Fruit fly (Drosophila melanogaster) whole organism, embryonic: ENCODE results near the gene CG31089.

Experiments used
- Adf1 ChIP-seq: fragments of 200-800 bp; sonication (Bioruptor generic); IDR thresholded peaks from 2 replicates; pipeline ENCODE4 v1.3.6; 2022; ENCODE audit warnings: missing biosample characterization, missing genetic modification characterization
- CG11398 ChIP-seq: fragments of 200-800 bp; sonication (Bioruptor generic); optimal IDR thresholded peaks from 2 replicates; lab custom pipeline; 2016; ENCODE audit warnings: missing biosample characterization, missing genetic modification characterization
- CG12659 ChIP-seq: fragments of 200-800 bp; sonication (Bioruptor generic); optimal IDR thresholded peaks from 3 replicates; lab custom pipeline; 2017; ENCODE audit warnings: mild to moderate bottlenecking, missing biosample characterization, missing genetic modification reagents, missing genetic modification characterization
- CG12744 ChIP-seq: fragments of 200-800 bp; sonication (Bioruptor generic); optimal IDR thresholded peaks from 2 replicates; lab custom pipeline; 2016; ENCODE audit warnings: missing biosample characterization, missing genetic modification characterization
- CG15514 ChIP-seq: fragments of 200-800 bp; sonication (Bioruptor generic); optimal IDR thresholded peaks from 3 replicates; lab custom pipeline; 2017; ENCODE audit warnings: missing biosample characterization, missing genetic modification characterization, mild to moderate bottlenecking, moderate library complexity, missing genetic modification reagents
- CG16815 ChIP-seq: fragments of 200-800 bp; sonication (Bioruptor generic); optimal IDR thresholded peaks from 3 replicates; lab custom pipeline; 2017; ENCODE audit warnings: missing biosample characterization, mild to moderate bottlenecking, missing genetic modification characterization
- CG17829 ChIP-seq: fragments of 200-800 bp; optimal IDR thresholded peaks from 2 replicates; lab custom pipeline; 2019; ENCODE audit warnings: missing biosample characterization, mild to moderate bottlenecking, missing genetic modification characterization, moderate library complexity
- CG18619 ChIP-seq: fragments of 200-800 bp; sonication (Bioruptor generic); optimal IDR thresholded peaks from 3 replicates; lab custom pipeline; 2017; ENCODE audit warnings: missing biosample characterization, mild to moderate bottlenecking, missing genetic modification characterization
- CG30431 ChIP-seq: fragments of 200-800 bp; sonication (Bioruptor generic); optimal IDR thresholded peaks from 2 replicates; lab custom pipeline; 2017; ENCODE audit warnings: missing biosample characterization, missing genetic modification characterization
- CG32767 ChIP-seq: fragments of 200-800 bp; sonication (Bioruptor generic); IDR thresholded peaks from 2 replicates; pipeline ENCODE4 v1.3.6; 2022; ENCODE audit warnings: missing biosample characterization, missing genetic modification characterization
- CG3838 ChIP-seq: fragments of 200-800 bp; sonication (Bioruptor generic); optimal IDR thresholded peaks from 3 replicates; lab custom pipeline; 2016; ENCODE audit warnings: missing biosample characterization, missing genetic modification characterization
- CG4328 ChIP-seq: fragments of 200-800 bp; sonication (Bioruptor generic); optimal IDR thresholded peaks from 3 replicates; lab custom pipeline; 2017; ENCODE audit warnings: missing biosample characterization, missing genetic modification reagents, missing genetic modification characterization
- CG43689 ChIP-seq: fragments of 200-800 bp; sonication (Bioruptor generic); IDR thresholded peaks from 2 replicates; pipeline ENCODE4 v1.3.6; 2022; ENCODE audit warnings: missing biosample characterization, missing genetic modification characterization
- CG4730 ChIP-seq: fragments of 200-800 bp; sonication (Bioruptor generic); IDR thresholded peaks from 2 replicates; pipeline ENCODE4 v1.3.6; 2022; ENCODE audit warnings: missing biosample characterization, missing genetic modification characterization
- CG5953 ChIP-seq: fragments of 200-800 bp; sonication (Bioruptor generic); IDR thresholded peaks from 2 replicates; pipeline ENCODE4 v1.3.6; 2022; ENCODE audit warnings: missing biosample characterization, missing genetic modification characterization
- CG8089 ChIP-seq: fragments of 200-800 bp; sonication (Bioruptor generic); optimal IDR thresholded peaks from 3 replicates; lab custom pipeline; 2016; ENCODE audit warnings: missing biosample characterization, missing genetic modification characterization
- CG8924 ChIP-seq: fragments of 200-800 bp; optimal IDR thresholded peaks from 3 replicates; lab custom pipeline; 2019; ENCODE audit warnings: missing biosample characterization, mild to moderate bottlenecking, missing genetic modification characterization, moderate library complexity
- CG8944 ChIP-seq: fragments of 200-800 bp; sonication (Bioruptor generic); optimal IDR thresholded peaks from 3 replicates; lab custom pipeline; 2016; ENCODE audit warnings: missing biosample characterization, missing genetic modification characterization
- CTCF ChIP-seq: fragments of 200-800 bp; sonication (Bioruptor generic); optimal IDR thresholded peaks from 2 replicates; lab custom pipeline; 2017; ENCODE audit warnings: missing biosample characterization, mild to moderate bottlenecking, missing genetic modification characterization, moderate library complexity
- CoRest ChIP-seq: fragments of 200-800 bp; sonication (Bioruptor generic); optimal IDR thresholded peaks from 3 replicates; lab custom pipeline; 2018; ENCODE audit warnings: missing biosample characterization, mild to moderate bottlenecking, missing genetic modification characterization, moderate library complexity
- Dad ChIP-seq: fragments of 200-800 bp; sonication (Bioruptor generic); optimal IDR thresholded peaks from 3 replicates; lab custom pipeline; 2016; ENCODE audit warnings: missing biosample characterization, missing genetic modification characterization
- Dp ChIP-seq: fragments of 200-800 bp; sonication (Bioruptor generic); optimal IDR thresholded peaks from 2 replicates; lab custom pipeline; 2018; ENCODE audit warnings: missing biosample characterization, mild to moderate bottlenecking, missing genetic modification characterization, moderate library complexity
- HLH4C ChIP-seq: fragments of 200-800 bp; sonication (Bioruptor generic); IDR thresholded peaks from 3 replicates; pipeline ENCODE4 v1.3.6; 2022; ENCODE audit warnings: missing biosample characterization, missing genetic modification characterization; ENCODE audit not compliant: partially characterized antibody
- HLH54F ChIP-seq: fragments of 200-800 bp; sonication (Bioruptor generic); optimal IDR thresholded peaks from 3 replicates; lab custom pipeline; 2016; ENCODE audit warnings: missing biosample characterization, missing genetic modification characterization
- HmgZ ChIP-seq: fragments of 200-800 bp; sonication (Bioruptor generic); optimal IDR thresholded peaks from 2 replicates; lab custom pipeline; 2018; ENCODE audit warnings: missing biosample characterization, mild to moderate bottlenecking, missing genetic modification characterization
- Hr3 ChIP-seq: fragments of 200-800 bp; sonication (Bioruptor generic); optimal IDR thresholded peaks from 3 replicates; lab custom pipeline; 2016; ENCODE audit warnings: missing biosample characterization, missing genetic modification characterization
- Myb ChIP-seq: fragments of 200-800 bp; sonication (Bioruptor generic); optimal IDR thresholded peaks from 2 replicates; lab custom pipeline; 2016; ENCODE audit warnings: missing biosample characterization, missing genetic modification characterization
- Nf-YB ChIP-seq: fragments of 200-800 bp; sonication (Bioruptor generic); optimal IDR thresholded peaks from 3 replicates; lab custom pipeline; 2019; ENCODE audit warnings: missing biosample characterization, mild to moderate bottlenecking, missing genetic modification characterization, moderate library complexity
- NfI ChIP-seq: fragments of 200-800 bp; sonication (Bioruptor generic); optimal IDR thresholded peaks from 3 replicates; lab custom pipeline; 2018; ENCODE audit warnings: missing biosample characterization, mild to moderate bottlenecking, missing genetic modification characterization, moderate library complexity
- PHDP ChIP-seq: fragments of 200-800 bp; sonication (Bioruptor generic); optimal IDR thresholded peaks from 3 replicates; lab custom pipeline; 2018; ENCODE audit warnings: missing biosample characterization, mild to moderate bottlenecking, missing genetic modification characterization, moderate library complexity
- Six4 ChIP-seq: fragments of 200-800 bp; sonication (Bioruptor generic); optimal IDR thresholded peaks from 2 replicates; lab custom pipeline; 2016; ENCODE audit warnings: missing biosample characterization, missing genetic modification characterization
- Usf ChIP-seq: fragments of 200-800 bp; sonication (Bioruptor generic); optimal IDR thresholded peaks from 2 replicates; lab custom pipeline; 2017; ENCODE audit warnings: missing genotype, missing biosample characterization, missing genetic modification characterization
- az2 ChIP-seq: fragments of 200-800 bp; sonication (Bioruptor generic); optimal IDR thresholded peaks from 3 replicates; lab custom pipeline; 2016; ENCODE audit warnings: missing biosample characterization, missing genetic modification characterization
- crc ChIP-seq: fragments of 200-800 bp; sonication (Bioruptor generic); optimal IDR thresholded peaks from 2 replicates; lab custom pipeline; 2016; ENCODE audit warnings: missing biosample characterization, missing genetic modification characterization
- crol ChIP-seq: fragments of 200-800 bp; sonication (Bioruptor generic); IDR thresholded peaks from 2 replicates; pipeline ENCODE4 v1.3.6; 2022; ENCODE audit warnings: missing biosample characterization, missing genetic modification characterization
- disco-r ChIP-seq: fragments of 200-800 bp; sonication (Bioruptor generic); optimal IDR thresholded peaks from 2 replicates; lab custom pipeline; 2016; ENCODE audit warnings: missing biosample characterization, missing genetic modification characterization
- dpn ChIP-seq, 2 experiments: fragments of 200-800 bp; sonication (Bioruptor generic); optimal IDR thresholded peaks; 3 replicates each; lab custom pipeline; 2016; ENCODE audit warnings: missing biosample characterization in 2 of 2, missing genetic modification characterization in 2 of 2
- gcm ChIP-seq: fragments of 200-800 bp; sonication (Bioruptor generic); optimal IDR thresholded peaks from 2 replicates; lab custom pipeline; 2019; ENCODE audit warnings: missing biosample characterization, mild to moderate bottlenecking, missing genetic modification characterization, moderate library complexity
- hkb ChIP-seq, 2 experiments: fragments of 200-800 bp in 1 of 2; fragments of >200 bp in 1 of 2; sonication (Bioruptor generic) in 1 of 2; IDR thresholded peaks in 1 of 2; optimal IDR thresholded peaks in 1 of 2; 2 replicates each; pipeline versions ENCODE4 v1.3.6 to Lab custom; 2017 to 2022; ENCODE audit warnings: missing biosample characterization in 1 of 2, missing genetic modification characterization in 1 of 2
- jigr1 ChIP-seq: fragments of 200-800 bp; sonication (Bioruptor generic); IDR thresholded peaks from 3 replicates; pipeline ENCODE4 v1.3.6; 2022; ENCODE audit warnings: missing biosample characterization, missing genetic modification characterization
- jing ChIP-seq: fragments of 200-800 bp; sonication (Bioruptor generic); optimal IDR thresholded peaks from 2 replicates; lab custom pipeline; 2018; ENCODE audit warnings: missing biosample characterization, mild to moderate bottlenecking, missing genetic modification characterization
- lov ChIP-seq, 2 experiments: fragments of 200-800 bp in 1 of 2; fragments of >200 bp in 1 of 2; sonication (Bioruptor generic) in 1 of 2; IDR thresholded peaks in 1 of 2; optimal IDR thresholded peaks in 1 of 2; 2 replicates in 1 of 2; 3 replicates in 1 of 2; pipeline versions ENCODE4 v1.3.6 to Lab custom; 2017 to 2022; ENCODE audit warnings: missing biosample characterization in 1 of 2, missing genetic modification characterization in 1 of 2
- mam ChIP-seq: fragments of 200-800 bp; sonication (Bioruptor generic); optimal IDR thresholded peaks from 3 replicates; lab custom pipeline; 2016; ENCODE audit warnings: missing biosample characterization, missing genetic modification characterization
- odd ChIP-seq: fragments of 200-800 bp; sonication (Bioruptor generic); optimal IDR thresholded peaks from 2 replicates; lab custom pipeline; 2017; ENCODE audit warnings: missing biosample characterization, mild to moderate bottlenecking, missing genetic modification characterization
- pnt ChIP-seq: fragments of 200-800 bp; sonication (Bioruptor generic); optimal IDR thresholded peaks from 3 replicates; lab custom pipeline; 2016; ENCODE audit warnings: missing biosample characterization, missing genetic modification characterization
- pros ChIP-seq: fragments of 200-800 bp; sonication (Bioruptor generic); optimal IDR thresholded peaks from 3 replicates; lab custom pipeline; 2019; ENCODE audit warnings: missing biosample characterization, mild to moderate bottlenecking, missing genetic modification characterization, moderate library complexity
- schlank ChIP-seq: fragments of 200-800 bp; sonication (Bioruptor generic); optimal IDR thresholded peaks from 2 replicates; lab custom pipeline; 2018; ENCODE audit warnings: missing biosample characterization, mild to moderate bottlenecking, missing genetic modification characterization
- sd ChIP-seq: fragments of 200-800 bp; sonication (Bioruptor generic); optimal IDR thresholded peaks from 3 replicates; lab custom pipeline; 2018; ENCODE audit warnings: missing biosample characterization, mild to moderate bottlenecking, missing genetic modification characterization, moderate library complexity
- slp2 ChIP-seq: fragments of 200-800 bp; sonication (Bioruptor generic); optimal IDR thresholded peaks from 2 replicates; lab custom pipeline; 2016; ENCODE audit warnings: missing biosample characterization, missing genetic modification characterization
- so ChIP-seq: fragments of 200-800 bp; sonication (Bioruptor generic); IDR thresholded peaks from 3 replicates; pipeline ENCODE4 v1.3.6; 2022; ENCODE audit warnings: missing biosample characterization, missing genetic modification characterization
- wdn ChIP-seq: fragments of 200-800 bp; sonication (Bioruptor generic); IDR thresholded peaks from 2 replicates; pipeline ENCODE4 v1.3.6; 2022; ENCODE audit warnings: missing biosample characterization, missing genetic modification characterization
- wor ChIP-seq: fragments of 200-800 bp; sonication (Bioruptor generic); IDR thresholded peaks from 2 replicates; pipeline ENCODE4 v1.3.6; 2022; ENCODE audit warnings: missing biosample characterization, missing genetic modification characterization

Gene CG31089

dm6 chr3R:25884301-25884700 is 18.1 kb upstream of the CG31089 start (continued):
- TF ChIP-seq CoRest (tag; lab: Kevin White, UChicago) = peak; percentile 77
- TF ChIP-seq mam (GFP tag; lab: Kevin White, UChicago) = no peak
- TF ChIP-seq CG16815 (GFP tag; lab: Kevin White, UChicago) = peak; percentile 30
- TF ChIP-seq schlank = no peak
- TF ChIP-seq slp2 (GFP tag; lab: Kevin White, UChicago) = no peak
- no peak for TF ChIP-seq CG3838
- TF ChIP-seq pnt (GFP tag; lab: Kevin White, UChicago) = no peak
- no peak for TF ChIP-seq jigr1
- no peak for TF ChIP-seq CG15514 (GFP tag; lab: Kevin White, UChicago)
- TF ChIP-seq CG4730 (GFP tag; lab: Robert Waterston, UW) = no peak
- no peak for TF ChIP-seq jing (GFP tag; lab: Kevin White, UChicago)
- peak; percentile 74 for TF ChIP-seq gcm (GFP tag; lab: Kevin White, UChicago)
- no peak for TF ChIP-seq NfI (GFP tag; lab: Kevin White, UChicago)
- TF ChIP-seq disco-r = no peak
- no peak for TF ChIP-seq Dp (GFP tag; lab: Kevin White, UChicago)
- peak; percentile 68 for TF ChIP-seq Hr3 (GFP tag; lab: Kevin White, UChicago)
- no peak for TF ChIP-seq CG11398 (GFP tag; lab: Kevin White, UChicago)
- no peak for TF ChIP-seq so (GFP tag; lab: Robert Waterston, UW)
- no peak for TF ChIP-seq CG4328 (GFP tag; lab: Kevin White, UChicago)
- TF ChIP-seq odd = peak; percentile 31
- TF ChIP-seq CG8089 = no peak
- TF ChIP-seq CG12744 (GFP tag; lab: Kevin White, UChicago) = no peak
- no peak for TF ChIP-seq HmgZ (tag; lab: Kevin White, UChicago)
- TF ChIP-seq lov (optimal IDR thresholded peaks at IDR 0.05; lab: Kevin White, UChicago) = no peak
- TF ChIP-seq lov (GFP tag; IDR thresholded peaks at IDR 0.05; lab: Robert Waterston, UW) = 0 out of 3 replicates have a peak, but pooled peaks have one; percentile 12
- no peak for TF ChIP-seq Adf1 (GFP tag; lab: Robert Waterston, UW)
- no peak for TF ChIP-seq hkb (optimal IDR thresholded peaks at IDR 0.05; lab: Kevin White, UChicago)
- peak; percentile 52; the same call in 1 of the 2 replicates for TF ChIP-seq hkb (GFP tag; IDR thresholded peaks at IDR 0.05; lab: Robert Waterston, UW)
- peak; percentile 55 for TF ChIP-seq Six4 (GFP tag; lab: Kevin White, UChicago)
- peak; percentile 80 for TF ChIP-seq CG8924 (tag; lab: Kevin White, UChicago)
- no peak for TF ChIP-seq HLH4C (GFP tag; lab: Robert Waterston, UW)
- peak in 1 of 2 experiments; percentile 48 for TF ChIP-seq dpn (GFP tag; optimal IDR thresholded peaks at IDR 0.05; lab: Kevin White, UChicago)
- TF ChIP-seq CG43689 (GFP tag; lab: Robert Waterston, UW) = no peak
- TF ChIP-seq pros (GFP tag; lab: Kevin White, UChicago) = no peak
- no peak for TF ChIP-seq HLH54F (GFP tag; lab: Kevin White, UChicago)
- no peak for TF ChIP-seq CG5953 (GFP tag; lab: Robert Waterston, UW)
- TF ChIP-seq wdn (GFP tag; lab: Robert Waterston, UW) = no peak
- no peak for TF ChIP-seq Myb
- TF ChIP-seq CG12659 = peak; percentile 57
- no peak for TF ChIP-seq Dad (GFP tag; lab: Kevin White, UChicago)
- TF ChIP-seq az2 = peak; percentile 64
- TF ChIP-seq sd = no peak
- TF ChIP-seq CG32767 (GFP tag; lab: Robert Waterston, UW) = peak; percentile 74
- peak; percentile 32 for TF ChIP-seq CG18619 (GFP tag; lab: Kevin White, UChicago)
- peak; percentile 89 for TF ChIP-seq CG17829 (tag; lab: Kevin White, UChicago)
- TF ChIP-seq CTCF (GFP tag; lab: Kevin White, UChicago) = no peak
- TF ChIP-seq Nf-YB = peak; percentile 55
- no peak for TF ChIP-seq crol (GFP tag; lab: Robert Waterston, UW)
- no peak for TF ChIP-seq CG30431
- TF ChIP-seq Usf (GFP tag; lab: Kevin White, UChicago) = no peak
- TF ChIP-seq wor (GFP tag; lab: Robert Waterston, UW) = no peak
- TF ChIP-seq crc (GFP tag; lab: Kevin White, UChicago) = no peak
- TF ChIP-seq PHDP (tag; lab: Kevin White, UChicago) = peak; percentile 81
- no peak for TF ChIP-seq CG8944 (GFP tag; lab: Kevin White, UChicago)
